Fruit fly (Drosophila melanogaster): ENCODE data around the gene Glyat.
"Not testable (repeated sequence)": the region's sequence is repeated elsewhere in the genome, so short reads cannot be mapped to it uniquely, and the experiment has no call there.

Glyat gene

dm6 chr2L:7983646-7984045 lies 26.8 kb downstream of the Glyat start, which contains the start of gene CG7231:
CG7231 (plus strand) TSS chr2L:7983946.
- not testable (repeated sequence) for TF ChIP-seq CG34367 (tag; optimal IDR thresholded peaks at IDR 0.05); CG15710 (tag; optimal IDR thresholded peaks at IDR 0.05); CG32121 (GFP tag; IDR thresholded peaks at IDR 0.05)

dm6 chr2L:7976738-7977137 lies 33.7 kb downstream of the Glyat start:
- TF ChIP-seq CG4496 (GFP tag; IDR thresholded peaks at IDR 0.05) (peak; percentile 45; the same call in 1 of the 3 replicates), CG32121 (GFP tag; IDR thresholded peaks at IDR 0.05) (peak; percentile 41; the same call in 1 of the 2 replicates), CG12605 (GFP tag; IDR thresholded peaks at IDR 0.05) (peak; percentile 35; the same call in 1 of the 2 replicates), D1 (tag; optimal IDR thresholded peaks at IDR 0.05) (no peak), CG10348 (GFP tag; IDR thresholded peaks at IDR 0.05) (no peak), Pif1A (GFP tag; optimal IDR thresholded peaks at IDR 0.05) (no peak), CG13204 (GFP tag; optimal IDR thresholded peaks at IDR 0.05) (peak; percentile 72), CG8159 (tag; optimal IDR thresholded peaks at IDR 0.05) (no peak), gl (tag; optimal IDR thresholded peaks at IDR 0.05) (no peak), Pif1B (GFP tag; optimal IDR thresholded peaks at IDR 0.05) (no peak), CG17806 (tag; optimal IDR thresholded peaks at IDR 0.05) (no peak)

dm6 chr2L:7973470-7974207 lies 36.8 kb downstream of the Glyat start:
- TF ChIP-seq CG4496 (GFP tag; IDR thresholded peaks at IDR 0.05): peak; percentile 49; the same call in 1 of the 3 replicates
- TF ChIP-seq CG9948 (tag; optimal IDR thresholded peaks at IDR 0.05): peak; percentile 64
- TF ChIP-seq fd96Ca (GFP tag; IDR thresholded peaks at IDR 0.05): no peak
- no peak for TF ChIP-seq CG34367 (tag; optimal IDR thresholded peaks at IDR 0.05)
- TF ChIP-seq gl (tag; optimal IDR thresholded peaks at IDR 0.05): no peak
- peak; percentile 65 for TF ChIP-seq Snoo (tag; optimal IDR thresholded peaks at IDR 0.05)
- peak; percentile 77 for TF ChIP-seq CG13204 (GFP tag; optimal IDR thresholded peaks at IDR 0.05)
- no peak; the same call in 1 of the 2 replicates for TF ChIP-seq CG32121 (GFP tag; IDR thresholded peaks at IDR 0.05)
- no peak for TF ChIP-seq CG10348 (GFP tag; IDR thresholded peaks at IDR 0.05)
- TF ChIP-seq EcR (GFP tag; optimal IDR thresholded peaks at IDR 0.05): peak; percentile 77
- peak; percentile 41 for TF ChIP-seq CG17806 (tag; optimal IDR thresholded peaks at IDR 0.05)
- peak; percentile 45 for TF ChIP-seq CG15710 (tag; optimal IDR thresholded peaks at IDR 0.05)
- peak; percentile 2 for TF ChIP-seq CG8301 (tag; optimal IDR thresholded peaks at IDR 0.05)
- TF ChIP-seq D1 (tag; optimal IDR thresholded peaks at IDR 0.05): no peak
- TF ChIP-seq rn (GFP tag; IDR thresholded peaks at IDR 0.05): no peak
- peak; percentile 44 for TF ChIP-seq CG14655 (GFP tag; optimal IDR thresholded peaks at IDR 0.05)
- TF ChIP-seq Pif1A (GFP tag; optimal IDR thresholded peaks at IDR 0.05): peak; percentile 28
- peak; percentile 6 for TF ChIP-seq Pif1B (GFP tag; optimal IDR thresholded peaks at IDR 0.05)
- no peak for TF ChIP-seq Ets98B (GFP tag; IDR thresholded peaks at IDR 0.05)
- no peak for TF ChIP-seq CG12605 (GFP tag; IDR thresholded peaks at IDR 0.05)
- TF ChIP-seq CG8159 (tag; optimal IDR thresholded peaks at IDR 0.05): peak; percentile 52

dm6 chr2L:7971423-7971822 lies 39.0 kb downstream of the Glyat start:
- TF ChIP-seq rn (GFP tag; IDR thresholded peaks at IDR 0.05) (peak; percentile 31; the same call in 1 of the 2 replicates), CG34367 (tag; optimal IDR thresholded peaks at IDR 0.05) (peak; percentile 47), CG8159 (tag; optimal IDR thresholded peaks at IDR 0.05) (peak; percentile 35), CG13204 (GFP tag; optimal IDR thresholded peaks at IDR 0.05) (no peak), Pif1A (GFP tag; optimal IDR thresholded peaks at IDR 0.05) (peak; percentile 81), CG32121 (GFP tag; IDR thresholded peaks at IDR 0.05) (peak; percentile 44; the same call in 1 of the 2 replicates), gl (tag; optimal IDR thresholded peaks at IDR 0.05) (no peak), CG15710 (tag; optimal IDR thresholded peaks at IDR 0.05) (peak; percentile 56), D1 (tag; optimal IDR thresholded peaks at IDR 0.05) (no peak), CG17806 (tag; optimal IDR thresholded peaks at IDR 0.05) (peak; percentile 47), CG8301 (tag; optimal IDR thresholded peaks at IDR 0.05) (peak; percentile 73), Snoo (tag; optimal IDR thresholded peaks at IDR 0.05) (no peak), Ets98B (GFP tag; IDR thresholded peaks at IDR 0.05) (peak; percentile 58), Pif1B (GFP tag; optimal IDR thresholded peaks at IDR 0.05) (peak; percentile 67), CG4496 (GFP tag; IDR thresholded peaks at IDR 0.05) (peak; percentile 76), CG9948 (tag; optimal IDR thresholded peaks at IDR 0.05) (peak; percentile 66), CG12605 (GFP tag; IDR thresholded peaks at IDR 0.05) (peak; percentile 62; the same call in 1 of the 2 replicates), CG14655 (GFP tag; optimal IDR thresholded peaks at IDR 0.05) (peak; percentile 82), CG10348 (GFP tag; IDR thresholded peaks at IDR 0.05) (no peak), fd96Ca (GFP tag; IDR thresholded peaks at IDR 0.05) (no peak), EcR (GFP tag; optimal IDR thresholded peaks at IDR 0.05) (no peak)

dm6 chr2L:7970001-7970400 lies 40.5 kb downstream of the Glyat start:
- no peak for TF ChIP-seq Snoo (tag; optimal IDR thresholded peaks at IDR 0.05)
- TF ChIP-seq D1 (tag; optimal IDR thresholded peaks at IDR 0.05): no peak

- no peak for TF ChIP-seq CG9948 (tag; optimal IDR thresholded peaks at IDR 0.05)
- peak; percentile 19; the same call in 1 of the 3 replicates for TF ChIP-seq CG4496 (GFP tag; IDR thresholded peaks at IDR 0.05)
- TF ChIP-seq fd96Ca (GFP tag; IDR thresholded peaks at IDR 0.05): no peak
Observed at dm6 chr2L:7969329-7969728, 41.1 kb downstream of the Glyat start.

All from whole organism, pupa.